Worm (Caenorhabditis elegans) whole organism, L2 larva: ENCODE results near the gene cdh-7.

ENCODE experiments used
- F13H6.1 ChIP-seq: sonication (generic microtip); optimal IDR thresholded peaks from 2 replicates; lab custom pipeline; 2016; ENCODE audit warnings: missing genetic modification characterization, missing compliant biosample characterization
- blmp-1 ChIP-seq: sonication (generic microtip); optimal IDR thresholded peaks from 2 replicates; lab custom pipeline; 2017; ENCODE audit warnings: missing genetic modification characterization, mild to moderate bottlenecking, missing compliant biosample characterization, antibody characterized with exemption, moderate library complexity; ENCODE audit not compliant: insufficient read depth
- lin-39 ChIP-seq: fragments of 150-350 bp; optimal IDR thresholded peaks from 2 replicates; lab custom pipeline; 2014; ENCODE audit warnings: missing biosample characterization, missing genetic modification reagents, missing genetic modification characterization

DNA sequence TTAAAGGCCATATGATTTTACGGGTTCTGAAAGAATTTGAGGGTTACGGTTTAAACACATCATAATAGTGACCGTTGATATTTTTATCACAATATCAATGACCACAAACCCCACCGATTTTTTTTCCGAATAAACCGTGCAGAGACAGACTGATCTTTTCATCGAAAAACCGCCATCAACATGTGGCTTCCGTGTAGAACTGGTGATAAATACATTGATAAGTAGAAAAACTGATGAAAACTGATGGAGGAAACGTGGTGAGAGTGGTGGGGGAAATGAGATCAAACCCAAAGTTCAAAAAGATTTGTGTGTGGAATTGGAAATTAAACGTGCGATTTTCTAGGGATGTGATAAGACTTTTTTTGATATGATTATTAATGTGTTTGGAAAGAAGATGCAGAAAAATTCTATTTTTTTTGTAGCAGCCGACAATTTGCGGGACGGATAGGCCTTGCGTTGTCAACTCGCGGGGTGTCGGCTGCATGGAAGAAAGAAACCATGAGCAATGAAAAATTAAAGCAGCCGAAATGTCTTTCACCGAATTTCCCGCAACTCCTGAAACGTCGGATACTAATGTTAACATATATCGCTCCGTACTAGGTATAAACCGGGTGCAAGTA is 4.3 kb upstream of the cdh-7 start:
- TF ChIP-seq lin-39 (tag; lab: Kevin White, UChicago) (no peak), F13H6.1 (no peak), blmp-1 (tag; lab: Kevin White, UChicago) (no peak)
